Worm (Caenorhabditis elegans) whole organism, L4/young adult: ENCODE measurements around the gene lin-3.

Source experiments
- W03F9.2 ChIP-seq: fragments of 150-350 bp; optimal IDR thresholded peaks from 2 replicates; lab custom pipeline; 2014; ENCODE audit warnings: missing biosample characterization, missing genetic modification characterization
- him-1 ChIP-seq: sonication (generic microtip); optimal IDR thresholded peaks from 2 replicates; lab custom pipeline; 2016; ENCODE audit warnings: missing genotype, missing genetic modification reagents, missing genetic modification characterization, missing compliant biosample characterization

ce11 chrIV:11111898-11112297 is 57.8 kb downstream of the lin-3 start:
- TF ChIP-seq W03F9.2 (tag; lab: Kevin White, UChicago): no peak
- TF ChIP-seq him-1 (tag; lab: Kevin White, UChicago): no peak
